Worm (Caenorhabditis elegans): Measurements from ENCODE around the gene K04G7.1.

ce11 chrIII:7181822-7182221 lies 19.3 kb downstream of the K04G7.1 start, which contains the start of gene epg-4:
- TF ChIP-seq elt-1 (tag; optimal IDR thresholded peaks at IDR 0.05): no peak
- TF ChIP-seq nhr-237 (tag; optimal IDR thresholded peaks at IDR 0.05): no peak
- no peak for TF ChIP-seq lin-13 (GFP tag; optimal IDR thresholded peaks at IDR 0.05)
- no peak for TF ChIP-seq ceh-82 (tag; optimal IDR thresholded peaks at IDR 0.05)
- TF ChIP-seq sma-9 (GFP tag; optimal IDR thresholded peaks at IDR 0.05): no peak
- no peak for TF ChIP-seq sma-9 (tag; optimal IDR thresholded peaks at IDR 0.05)

Measured in whole organism, L2 larva.